Worm (Caenorhabditis elegans) whole organism, L3 larva: ENCODE data around the gene srh-140.

ENCODE experiments used
- ama-1 ChIP-seq: fragments of 150-350 bp; optimal IDR thresholded peaks from 2 replicates; lab custom pipeline; 2018
- ceh-9 ChIP-seq: sonication (generic microtip); optimal IDR thresholded peaks from 2 replicates; lab custom pipeline; 2018; ENCODE audit warnings: missing biosample characterization, missing genetic modification characterization
- egl-27 ChIP-seq: sonication (generic microtip); optimal IDR thresholded peaks from 4 replicates; lab custom pipeline; 2017; ENCODE audit warnings: missing biosample characterization, missing genetic modification reagents, missing genetic modification characterization
- egl-5 ChIP-seq: fragments of 150-350 bp; optimal IDR thresholded peaks from 2 replicates; lab custom pipeline; 2017; ENCODE audit warnings: missing biosample characterization, missing genetic modification reagents, missing genetic modification characterization, inconsistent platforms
- fkh-2 ChIP-seq: fragments of 150-350 bp; optimal IDR thresholded peaks from 2 replicates; lab custom pipeline; 2014; ENCODE audit warnings: missing biosample characterization, missing genetic modification reagents, missing genetic modification characterization
- fos-1 ChIP-seq: fragments of 150-350 bp; optimal IDR thresholded peaks from 2 replicates; lab custom pipeline; 2014; ENCODE audit warnings: missing biosample characterization, missing genetic modification characterization
- jun-1 ChIP-seq: fragments of 150-350 bp; optimal IDR thresholded peaks from 2 replicates; lab custom pipeline; 2014; ENCODE audit warnings: missing biosample characterization, missing genetic modification reagents, missing genetic modification characterization
- nhr-12 ChIP-seq: fragments of 150-350 bp; optimal IDR thresholded peaks from 2 replicates; lab custom pipeline; 2014; ENCODE audit warnings: missing biosample characterization, missing genetic modification characterization
- nhr-28 ChIP-seq: fragments of 150-350 bp; optimal IDR thresholded peaks from 2 replicates; lab custom pipeline; 2014; ENCODE audit warnings: missing biosample characterization, missing genetic modification characterization
- pha-4 ChIP-seq: fragments of 150-350 bp; optimal IDR thresholded peaks from 2 replicates; lab custom pipeline; 2014; ENCODE audit warnings: missing biosample characterization, missing genetic modification reagents, missing genetic modification characterization
- pqm-1 ChIP-seq: fragments of 150-350 bp; optimal IDR thresholded peaks from 2 replicates; lab custom pipeline; 2017; ENCODE audit warnings: missing biosample characterization, missing genetic modification characterization, inconsistent platforms
- unc-62 ChIP-seq: fragments of 150-350 bp; sonication (generic microtip); optimal IDR thresholded peaks from 4 replicates; lab custom pipeline; 2014; ENCODE audit warnings: missing biosample characterization, missing genetic modification reagents, missing genetic modification characterization
- ztf-4 ChIP-seq: fragments of 150-350 bp; optimal IDR thresholded peaks from 2 replicates; lab custom pipeline; 2014; ENCODE audit warnings: missing biosample characterization, missing genetic modification characterization

The srh-140 gene

DNA sequence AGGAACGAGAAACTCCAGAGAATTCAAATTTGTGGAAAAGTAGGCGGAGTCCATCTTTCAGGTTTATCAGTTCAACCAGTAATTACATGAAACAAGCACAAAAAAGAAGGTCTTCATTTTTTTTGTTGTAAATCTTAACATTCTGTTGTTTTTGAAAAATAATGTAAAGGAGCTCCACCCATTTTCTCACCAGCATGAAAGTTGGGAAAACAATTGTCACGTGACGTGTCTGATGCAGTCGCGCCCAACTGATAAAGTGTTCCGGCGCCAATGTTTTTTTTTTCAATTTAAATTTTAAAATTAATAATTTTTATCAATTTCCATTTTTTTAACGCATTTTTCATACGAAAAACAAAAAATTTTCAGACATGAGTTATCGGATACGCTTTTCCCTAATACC is 47.1 kb downstream of the srh-140 start, which contains the start of gene F57A10.4:
Gene F57A10.4 (plus strand): TSS at position 367 of the 400 bp plus-strand sequence.
- TF ChIP-seq jun-1 (tag; lab: Kevin White, UChicago) = no peak

DNA sequence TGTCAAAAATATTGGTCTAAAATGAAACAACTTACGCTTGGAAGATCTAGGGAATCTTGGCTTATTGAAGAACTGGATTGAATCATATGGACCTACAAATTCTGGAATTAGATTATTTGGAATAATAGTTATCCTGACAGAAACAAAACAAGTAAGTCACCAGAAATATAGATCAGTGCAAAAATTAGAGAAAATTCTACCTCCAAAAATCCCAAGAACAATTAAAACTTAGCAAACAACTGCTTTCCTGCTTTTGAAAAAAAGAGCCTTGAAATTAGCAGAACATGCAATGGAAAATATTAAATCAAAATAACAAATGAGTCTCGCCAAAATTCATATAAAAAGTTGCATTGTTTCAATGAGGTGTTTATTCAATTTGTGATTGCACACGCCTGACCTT is 51.2 kb downstream of the srh-140 start, which contains the start of gene nhr-60:
Gene nhr-60 (minus strand): TSS at position 101 of the 400 bp plus-strand sequence.
- TF ChIP-seq pha-4 (tag; lab: Kevin White, UChicago) (no peak), egl-5 (no peak), pqm-1 (tag; lab: Kevin White, UChicago) (no peak), ama-1 (lab: Kevin White, UChicago) (no peak), ztf-4 (no peak), fkh-2 (no peak), egl-27 (tag; lab: Kevin White, UChicago) (no peak), ceh-9 (tag; lab: Kevin White, UChicago) (no peak), nhr-12 (no peak), unc-62 (no peak), fos-1 (tag; lab: Kevin White, UChicago) (no peak), nhr-28 (tag; lab: Kevin White, UChicago) (no peak)
- TF ChIP-seq, all 47 proteins: peak for 0
